Worm (Caenorhabditis elegans) whole organism, young adult: Measurements from ENCODE around the gene K08H2.10.
A peak's percentile ranks its signal among the peaks of the same experiment; 100 is the strongest.

Experiments used
- B0019.2 ChIP-seq: fragments of 200-800 bp; sonication (Bioruptor generic); conservative IDR thresholded peaks from 2 replicates; pipeline ENCODE4 v1.3.6; 2022; ENCODE audit warnings: missing genetic modification reagents, missing genetic modification characterization, missing compliant biosample characterization
- B0336.3 ChIP-seq: fragments of 200-800 bp; sonication (Bioruptor generic); IDR thresholded peaks from 2 replicates; pipeline ENCODE4 v1.3.6; 2022; ENCODE audit warnings: missing genetic modification characterization, missing compliant biosample characterization
- F22D6.2 ChIP-seq: sonication (generic microtip); optimal IDR thresholded peaks from 2 replicates; lab custom pipeline; 2016; ENCODE audit warnings: mild to moderate bottlenecking, missing genetic modification characterization, missing compliant biosample characterization
- F37B4.10 ChIP-seq: fragments of 200-800 bp; sonication (Bioruptor generic); IDR thresholded peaks from 2 replicates; pipeline ENCODE4 v1.3.6; 2022; ENCODE audit warnings: missing genetic modification characterization, missing compliant biosample characterization
- K11D2.4 ChIP-seq: fragments of 200-800 bp; sonication (Bioruptor generic); IDR thresholded peaks from 2 replicates; pipeline ENCODE4 v1.3.6; 2022; ENCODE audit warnings: missing genetic modification reagents, missing genetic modification characterization, missing compliant biosample characterization
- K12H6.12 ChIP-seq: fragments of 200-800 bp; sonication (Bioruptor generic); optimal IDR thresholded peaks from 2 replicates; lab custom pipeline; 2018; ENCODE audit warnings: mild to moderate bottlenecking, missing genetic modification characterization, missing compliant biosample characterization
- T26A5.8 ChIP-seq: sonication (generic microtip); optimal IDR thresholded peaks from 2 replicates; lab custom pipeline; 2016; ENCODE audit warnings: missing genetic modification characterization, missing compliant biosample characterization
- Y95B8A.8 ChIP-seq: fragments of 200-800 bp; sonication (Bioruptor generic); IDR thresholded peaks from 2 replicates; pipeline ENCODE4 v1.3.6; 2022; ENCODE audit warnings: missing genetic modification reagents, missing genetic modification characterization, missing compliant biosample characterization
- ZK185.1 ChIP-seq: sonication (generic microtip); optimal IDR thresholded peaks from 2 replicates; lab custom pipeline; 2016; ENCODE audit warnings: mild to moderate bottlenecking, missing genetic modification characterization, missing compliant biosample characterization; ENCODE audit not compliant: poor library complexity, severe bottlenecking
- ama-1 ChIP-seq, 3 experiments: fragments of 150-350 bp in 1 of 3; sonication (generic microtip) in 2 of 3; optimal IDR thresholded peaks; 2 replicates each; lab custom pipeline; 2014 to 2018; ENCODE audit warnings: missing biosample characterization in 2 of 3, missing genetic modification characterization in 2 of 3, missing genetic modification reagents in 2 of 3
- aptf-3 ChIP-seq: fragments of 200-800 bp; sonication (Bioruptor generic); IDR thresholded peaks from 2 replicates; pipeline ENCODE4 v1.3.6; 2022; ENCODE audit warnings: missing genetic modification characterization, missing compliant biosample characterization
- ccch-3 ChIP-seq: fragments of 200-800 bp; sonication (Bioruptor generic); optimal IDR thresholded peaks from 2 replicates; lab custom pipeline; 2018; ENCODE audit warnings: mild to moderate bottlenecking, missing genetic modification characterization, missing compliant biosample characterization
- ceh-27 ChIP-seq: fragments of 200-800 bp; sonication (Bioruptor generic); optimal IDR thresholded peaks from 2 replicates; lab custom pipeline; 2018; ENCODE audit warnings: mild to moderate bottlenecking, missing genetic modification characterization, moderate library complexity, missing compliant biosample characterization
- ceh-58 ChIP-seq: fragments of 200-800 bp; sonication (Bioruptor generic); IDR thresholded peaks from 2 replicates; pipeline ENCODE4 v1.3.6; 2022; ENCODE audit warnings: missing genetic modification characterization, missing compliant biosample characterization
- ceh-91 ChIP-seq: fragments of 200-800 bp; sonication (Bioruptor generic); IDR thresholded peaks from 2 replicates; pipeline ENCODE4 v1.3.6; 2022; ENCODE audit warnings: missing genetic modification reagents, missing genetic modification characterization, missing compliant biosample characterization
- die-1 ChIP-seq: sonication (generic microtip); optimal IDR thresholded peaks from 2 replicates; lab custom pipeline; 2016; ENCODE audit warnings: missing genotype, mild to moderate bottlenecking, missing genetic modification characterization, missing compliant biosample characterization
- ets-4 ChIP-seq: fragments of 200-800 bp; sonication (Bioruptor generic); optimal IDR thresholded peaks from 2 replicates; lab custom pipeline; 2018; ENCODE audit warnings: mild to moderate bottlenecking, missing genetic modification characterization, missing compliant biosample characterization
- fkh-3 ChIP-seq: sonication (generic microtip); optimal IDR thresholded peaks from 2 replicates; lab custom pipeline; 2016; ENCODE audit warnings: mild to moderate bottlenecking, missing genetic modification characterization, missing compliant biosample characterization
- hlh-26 ChIP-seq: fragments of 200-800 bp; sonication (Bioruptor generic); conservative IDR thresholded peaks from 2 replicates; pipeline ENCODE4 v1.3.6; 2022; ENCODE audit warnings: missing genetic modification reagents, missing genetic modification characterization, missing compliant biosample characterization
- hrde-1 ChIP-seq: sonication (generic microtip); optimal IDR thresholded peaks from 2 replicates; lab custom pipeline; 2016; ENCODE audit warnings: missing genetic modification characterization, mild to moderate bottlenecking, missing compliant biosample characterization, moderate library complexity, missing genotype, missing genetic modification reagents, borderline replicate concordance
- hsf-1 ChIP-seq: fragments of 200-800 bp; sonication (Bioruptor generic); IDR thresholded peaks from 2 replicates; pipeline ENCODE4 v1.3.6; 2022; ENCODE audit warnings: missing genetic modification reagents, missing genetic modification characterization, missing compliant biosample characterization
- let-607 ChIP-seq, 2 experiments: fragments of 200-800 bp in 1 of 2; sonication (Bioruptor generic) in 1 of 2; sonication (generic microtip) in 1 of 2; optimal IDR thresholded peaks; 2 replicates each; lab custom pipeline; 2016 to 2018; ENCODE audit warnings: mild to moderate bottlenecking in 2 of 2, missing compliant biosample characterization in 2 of 2, missing genetic modification characterization in 2 of 2, moderate library complexity in 2 of 2, missing genotype in 1 of 2
- lsy-27 ChIP-seq: sonication (generic microtip); optimal IDR thresholded peaks from 2 replicates; lab custom pipeline; 2017; ENCODE audit warnings: missing genetic modification characterization, mild to moderate bottlenecking, missing compliant biosample characterization, antibody characterized with exemption, missing genotype, borderline replicate concordance; ENCODE audit not compliant: insufficient read depth
- mes-4 ChIP-seq: sonication (generic microtip); optimal IDR thresholded peaks from 2 replicates; lab custom pipeline; 2016; ENCODE audit warnings: missing genotype, missing genetic modification characterization, missing compliant biosample characterization
- mxl-1 ChIP-seq: sonication (generic microtip); optimal IDR thresholded peaks from 2 replicates; lab custom pipeline; 2016; ENCODE audit warnings: missing genetic modification characterization, missing compliant biosample characterization
- nfya-2 ChIP-seq: fragments of 200-800 bp; sonication (Bioruptor generic); IDR thresholded peaks from 2 replicates; pipeline ENCODE4 v1.3.6; 2022; ENCODE audit warnings: missing genetic modification reagents, missing genetic modification characterization, missing compliant biosample characterization
- nhr-179 ChIP-seq: sonication (generic microtip); optimal IDR thresholded peaks from 2 replicates; lab custom pipeline; 2016; ENCODE audit warnings: mild to moderate bottlenecking, missing genetic modification characterization, missing compliant biosample characterization
- nhr-27 ChIP-seq: fragments of 200-800 bp; sonication (Bioruptor generic); optimal IDR thresholded peaks from 2 replicates; lab custom pipeline; 2018; ENCODE audit warnings: mild to moderate bottlenecking, missing genetic modification characterization, moderate library complexity, missing compliant biosample characterization
- nhr-80 ChIP-seq: sonication (generic microtip); optimal IDR thresholded peaks from 2 replicates; lab custom pipeline; 2016; ENCODE audit warnings: missing genetic modification characterization, missing compliant biosample characterization
- nhr-90 ChIP-seq: sonication (generic microtip); optimal IDR thresholded peaks from 2 replicates; lab custom pipeline; 2016; ENCODE audit warnings: missing genotype, mild to moderate bottlenecking, missing genetic modification characterization, missing compliant biosample characterization
- sdz-38 ChIP-seq: sonication (generic microtip); optimal IDR thresholded peaks from 2 replicates; lab custom pipeline; 2016; ENCODE audit warnings: missing genotype, missing genetic modification characterization, missing compliant biosample characterization
- snpc-3.4 ChIP-seq: sonication (generic microtip); optimal IDR thresholded peaks from 2 replicates; lab custom pipeline; 2017; ENCODE audit warnings: missing genetic modification characterization, mild to moderate bottlenecking, missing compliant biosample characterization, antibody characterized with exemption, moderate library complexity, missing genotype, missing genetic modification reagents
- snpc-4 ChIP-seq, 5 experiments: fragments of 150-350 bp in 1 of 5; sonication (generic microtip) in 4 of 5; optimal IDR thresholded peaks; 2 replicates each; lab custom pipeline; 2014 to 2018; ENCODE audit warnings: missing genetic modification characterization in 5 of 5, missing biosample characterization in 3 of 5, antibody characterized with exemption in 2 of 5, mild to moderate bottlenecking in 2 of 5, missing compliant biosample characterization in 2 of 5, missing genotype in 2 of 5, moderate library complexity in 2 of 5, missing genetic modification reagents in 1 of 5
- somi-1 ChIP-seq: fragments of 200-800 bp; sonication (Bioruptor generic); optimal IDR thresholded peaks from 2 replicates; lab custom pipeline; 2018; ENCODE audit warnings: mild to moderate bottlenecking, missing genetic modification characterization, missing compliant biosample characterization
- sptf-2 ChIP-seq: fragments of 200-800 bp; sonication (Bioruptor generic); optimal IDR thresholded peaks from 2 replicates; lab custom pipeline; 2018; ENCODE audit warnings: mild to moderate bottlenecking, missing genetic modification characterization, missing compliant biosample characterization
- tbp1 ChIP-seq: fragments of 200-800 bp; sonication (Bioruptor generic); optimal IDR thresholded peaks from 2 replicates; lab custom pipeline; 2018; ENCODE audit warnings: mild to moderate bottlenecking, missing genetic modification characterization, missing compliant biosample characterization
- unc-130 ChIP-seq: sonication (generic microtip); optimal IDR thresholded peaks from 2 replicates; lab custom pipeline; 2016; ENCODE audit warnings: missing genetic modification reagents, missing genetic modification characterization, missing compliant biosample characterization
- unc-62 ChIP-seq: fragments of 150-350 bp; optimal IDR thresholded peaks from 2 replicates; lab custom pipeline; 2014; ENCODE audit warnings: missing biosample characterization, missing genetic modification reagents, missing genetic modification characterization
- xnd-1 ChIP-seq: sonication (generic microtip); optimal IDR thresholded peaks from 2 replicates; lab custom pipeline; 2016; ENCODE audit warnings: missing genotype, missing genetic modification reagents, missing genetic modification characterization, missing compliant biosample characterization
- zim-3 ChIP-seq: sonication (generic microtip); optimal IDR thresholded peaks from 2 replicates; lab custom pipeline; 2017; ENCODE audit warnings: mild to moderate bottlenecking, missing genetic modification characterization, moderate library complexity, missing compliant biosample characterization

The K08H2.10 gene

ce11 chrX:13284618-13285017 lies 27.0 kb downstream of the K08H2.10 start (continued):
- TF ChIP-seq nhr-179 (tag; lab: Kevin White, UChicago), result peak; percentile 16
- peak; percentile 42 for TF ChIP-seq snpc-4 (GFP tag; optimal IDR thresholded peaks at IDR 0.05; lab: Kevin White, UChicago)
- peak in 2 of 4 experiments; percentile 35 to 58 for TF ChIP-seq snpc-4 (tag; optimal IDR thresholded peaks at IDR 0.05; lab: Kevin White, UChicago)
- peak; percentile 22 for TF ChIP-seq ZK185.1 (tag; lab: Kevin White, UChicago)
- TF ChIP-seq mes-4 (tag; lab: Kevin White, UChicago), result no peak

ce11 chrX:13286533-13286932 lies 28.9 kb downstream of the K08H2.10 start, which contains the start of gene R04D3.2:
TSS of gene R04D3.2 (minus strand) at chrX:13286633.
- TF ChIP-seq T26A5.8 (tag; lab: Kevin White, UChicago), result no peak
- no peak for TF ChIP-seq zim-3 (tag; lab: Kevin White, UChicago)
- no peak for TF ChIP-seq let-607 (tag; optimal IDR thresholded peaks at IDR 0.05; lab: Kevin White, UChicago)
- no peak for TF ChIP-seq K12H6.12 (tag; lab: Kevin White, UChicago)
- no peak for TF ChIP-seq somi-1
- TF ChIP-seq nhr-90 (tag; lab: Kevin White, UChicago), result no peak
- no peak for TF ChIP-seq F22D6.2 (tag; lab: Kevin White, UChicago)
- TF ChIP-seq B0336.3 (GFP tag; lab: Robert Waterston, UW), result no peak
- TF ChIP-seq nhr-27 (tag; lab: Kevin White, UChicago), result no peak
- TF ChIP-seq F37B4.10 (GFP tag; lab: Robert Waterston, UW), result no peak
- no peak for TF ChIP-seq hlh-26
- no peak for TF ChIP-seq tbp1 (GFP tag; lab: Kevin White, UChicago)
- no peak for TF ChIP-seq K11D2.4 (GFP tag; lab: Robert Waterston, UW)
- no peak for TF ChIP-seq Y95B8A.8 (GFP tag; lab: Robert Waterston, UW)
- TF ChIP-seq xnd-1 (tag; lab: Kevin White, UChicago), result no peak
- no peak for TF ChIP-seq aptf-3 (GFP tag; lab: Robert Waterston, UW)
- TF ChIP-seq unc-130 (GFP tag; lab: Kevin White, UChicago), result no peak

ce11 chrX:13288715-13289114 lies 31.1 kb downstream of the K08H2.10 start, which contains the start of gene R04D3.4:
TSS of gene R04D3.4 (minus strand) at chrX:13288815.
- TF ChIP-seq ccch-3 (GFP tag; lab: Kevin White, UChicago) (no peak), lsy-27 (tag; lab: Kevin White, UChicago) (no peak), ama-1 (optimal IDR thresholded peaks at IDR 0.05; lab: Kevin White, UChicago) (no peak), ama-1 (GFP tag; optimal IDR thresholded peaks at IDR 0.05; lab: Kevin White, UChicago) (no peak), unc-62 (no peak), sptf-2 (GFP tag; lab: Kevin White, UChicago) (no peak), sdz-38 (no peak), hrde-1 (tag; lab: Kevin White, UChicago) (no peak), hsf-1 (GFP tag; lab: Robert Waterston, UW) (no peak), ceh-91 (no peak), nhr-80 (no peak), die-1 (tag; lab: Kevin White, UChicago) (no peak), ets-4 (GFP tag; lab: Kevin White, UChicago) (no peak), mxl-1 (tag; lab: Kevin White, UChicago) (no peak), fkh-3 (tag; lab: Kevin White, UChicago) (no peak), B0019.2 (no peak), nfya-2 (GFP tag; lab: Robert Waterston, UW) (no peak), ceh-58 (GFP tag; lab: Robert Waterston, UW) (no peak), ceh-27 (GFP tag; lab: Kevin White, UChicago) (no peak), B0336.3 (GFP tag; lab: Robert Waterston, UW) (no peak), snpc-3.4 (tag; lab: Kevin White, UChicago) (no peak)
